Worm (Caenorhabditis elegans): ENCODE measurements around the gene F37B12.1.

DNA sequence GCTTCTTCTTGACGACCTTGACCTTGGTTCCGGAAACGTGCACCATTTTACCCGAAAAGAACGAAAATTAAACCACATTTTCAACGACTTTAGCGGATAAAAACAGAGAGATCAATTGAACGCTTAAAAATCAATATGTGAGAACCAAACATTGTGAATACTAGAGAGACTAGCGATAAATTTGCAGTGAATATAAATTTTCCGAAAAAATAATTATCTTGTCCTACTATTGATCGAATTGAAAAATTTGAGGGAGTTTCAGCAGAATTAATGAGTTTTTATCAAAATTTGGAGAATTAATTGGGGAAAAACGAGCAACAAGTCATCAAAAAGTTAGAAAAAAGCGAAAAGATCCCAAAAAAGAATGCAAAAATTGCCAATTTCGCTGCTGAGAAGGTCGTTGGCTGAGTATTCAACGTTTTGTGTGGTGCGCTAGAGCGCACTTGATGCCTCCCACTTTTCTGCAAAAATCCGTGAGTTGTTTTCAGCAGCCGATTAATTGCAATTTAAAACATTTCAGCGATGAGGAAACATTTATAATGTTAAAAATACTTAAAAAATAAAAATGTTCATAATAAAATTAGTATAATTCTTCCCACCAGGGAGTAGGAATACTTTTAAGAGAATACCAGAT lies 28.1 kb upstream of the F37B12.1 start, which contains the start of gene rpl-32:
- TF ChIP-seq ztf-23 (GFP tag; IDR thresholded peaks at IDR 0.05) (no peak), ztf-29 (GFP tag; IDR thresholded peaks at IDR 0.05) (no peak), flt-1 (GFP tag; IDR thresholded peaks at IDR 0.05) (0 out of 2 replicates have a peak, but pooled peaks have one; percentile 53)

Data from whole organism, midembryonic.